Fruit fly (Drosophila melanogaster): ENCODE results near the gene CG14106.

- TF ChIP-seq EcR (GFP tag; optimal IDR thresholded peaks at IDR 0.05) (no peak), pan (optimal IDR thresholded peaks at IDR 0.05) (no peak)
Measured at dm6 chr3L:13422286-13422787, 3.1 kb downstream of the CG14106 start, which contains the start of gene CG32121.
